Worm (Caenorhabditis elegans): Measurements from ENCODE around the gene sru-16.
"Not testable (repeated sequence)": the region's sequence is repeated elsewhere in the genome, so short reads cannot be mapped to it uniquely, and the experiment has no call there.

The sru-16 gene

ce11 chrIV:13593351-13593750, 14.3 kb downstream of the sru-16 start, which contains the start of gene Y45F10B.3:
Gene Y45F10B.3 (plus strand): TSS chrIV:13593651.
- no peak for TF ChIP-seq B0261.1 (tag; optimal IDR thresholded peaks at IDR 0.05)
- no peak for TF ChIP-seq ztf-3 (GFP tag; optimal IDR thresholded peaks at IDR 0.05)
- no peak for TF ChIP-seq ets-4 (GFP tag; optimal IDR thresholded peaks at IDR 0.05)
- TF ChIP-seq ceh-58 (GFP tag; IDR thresholded peaks at IDR 0.05), result no peak
- TF ChIP-seq let-607 (tag; optimal IDR thresholded peaks at IDR 0.05), result no peak
- TF ChIP-seq madf-8 (GFP tag; conservative IDR thresholded peaks at IDR 0.05), result no peak
- TF ChIP-seq C17E4.6 (GFP tag; IDR thresholded peaks at IDR 0.05), result no peak
- TF ChIP-seq lin-54 (GFP tag; optimal IDR thresholded peaks at IDR 0.05), result no peak

ce11 chrIV:13597813-13598212, 18.8 kb downstream of the sru-16 start, which contains the start of gene Y45F10B.9:
Gene Y45F10B.9 (minus strand): TSS chrIV:13597913.
- TF ChIP-seq K11D2.4 (GFP tag; IDR thresholded peaks at IDR 0.05); madf-10 (tag; optimal IDR thresholded peaks at IDR 0.05); unc-130 (GFP tag; optimal IDR thresholded peaks at IDR 0.05): not testable (repeated sequence)

ce11 chrIV:13600643-13601042, 21.6 kb downstream of the sru-16 start:
- peak; percentile 34; the same call in 1 of the 2 replicates for TF ChIP-seq dox-1 (GFP tag; IDR thresholded peaks at IDR 0.05)
- peak; percentile 66 for TF ChIP-seq D2030.7 (GFP tag; IDR thresholded peaks at IDR 0.05)
- no peak for TF ChIP-seq nhr-90 (tag; optimal IDR thresholded peaks at IDR 0.05)
- peak; percentile 94 for TF ChIP-seq snpc-4 (GFP tag; optimal IDR thresholded peaks at IDR 0.05)
- peak; percentile 95 to 98 (median 96) for TF ChIP-seq snpc-4 (tag; optimal IDR thresholded peaks at IDR 0.05)
- TF ChIP-seq ztf-28 (GFP tag; IDR thresholded peaks at IDR 0.05), result no peak
- TF ChIP-seq dpl-1 (GFP tag; optimal IDR thresholded peaks at IDR 0.05), result no peak
- peak; percentile 52 for TF ChIP-seq F49E8.2 (tag; optimal IDR thresholded peaks at IDR 0.05; ENCODE audit: insufficient read depth)
- no peak for TF ChIP-seq egl-18 (GFP tag; IDR thresholded peaks at IDR 0.05)
- TF ChIP-seq snpc-3.4 (tag; optimal IDR thresholded peaks at IDR 0.05), result peak; percentile 90
- TF ChIP-seq B0261.1 (tag; optimal IDR thresholded peaks at IDR 0.05), result no peak
- no peak for TF ChIP-seq K12H6.12 (tag; optimal IDR thresholded peaks at IDR 0.05)
- TF ChIP-seq F55B11.4 (tag; optimal IDR thresholded peaks at IDR 0.05; ENCODE audit: borderline replicate concordance, insufficient read depth), result no peak
- no peak for TF ChIP-seq aptf-3 (GFP tag; IDR thresholded peaks at IDR 0.05)
- peak; percentile 98 for TF ChIP-seq attf-6 (GFP tag; IDR thresholded peaks at IDR 0.05)
- peak; percentile 94 for TF ChIP-seq snpc-1.1 (tag; optimal IDR thresholded peaks at IDR 0.05; ENCODE audit: insufficient read depth)
- peak; percentile 57 for TF ChIP-seq him-1 (tag; optimal IDR thresholded peaks at IDR 0.05)
- no peak for TF ChIP-seq ztf-18 (tag; optimal IDR thresholded peaks at IDR 0.05)
- no peak for TF ChIP-seq unc-130 (GFP tag; optimal IDR thresholded peaks at IDR 0.05)
- no peak for TF ChIP-seq F37B4.10 (GFP tag; IDR thresholded peaks at IDR 0.05)
- peak; percentile 76 for TF ChIP-seq snpc-1.3 (tag; optimal IDR thresholded peaks at IDR 0.05; ENCODE audit: insufficient read depth)
- TF ChIP-seq madf-6 (GFP tag; IDR thresholded peaks at IDR 0.05), result peak; percentile 74
- peak; percentile 43 for TF ChIP-seq lsl-1 (GFP tag; optimal IDR thresholded peaks at IDR 0.05)
- TF ChIP-seq nfya-2 (GFP tag; IDR thresholded peaks at IDR 0.05), result no peak
- TF ChIP-seq tbp1 (GFP tag; optimal IDR thresholded peaks at IDR 0.05), result peak; percentile 75
- peak; percentile 80 for TF ChIP-seq pbrm-1 (GFP tag; IDR thresholded peaks at IDR 0.05)
- TF ChIP-seq xnd-1 (tag; optimal IDR thresholded peaks at IDR 0.05), result peak; percentile 25
- TF ChIP-seq rcor-1 (GFP tag; IDR thresholded peaks at IDR 0.05), result peak; percentile 14; the same call in 1 of the 2 replicates
- no peak for TF ChIP-seq die-1 (tag; optimal IDR thresholded peaks at IDR 0.05)
- no peak for TF ChIP-seq ZK185.1 (tag; optimal IDR thresholded peaks at IDR 0.05; ENCODE audit: poor library complexity, severe bottlenecking)
- TF ChIP-seq hmg-1.2 (GFP tag; IDR thresholded peaks at IDR 0.05), result peak; percentile 84
- TF ChIP-seq hsf-1 (GFP tag; IDR thresholded peaks at IDR 0.05), result 0 out of 2 replicates have a peak, but pooled peaks have one; percentile 41
- no peak for TF ChIP-seq somi-1 (GFP tag; optimal IDR thresholded peaks at IDR 0.05)
- TF ChIP-seq lin-35 (GFP tag; optimal IDR thresholded peaks at IDR 0.05), result no peak
- TF ChIP-seq let-607 (tag; optimal IDR thresholded peaks at IDR 0.05), result no peak
- no peak for TF ChIP-seq lir-1 (GFP tag; conservative IDR thresholded peaks at IDR 0.05)
